Fruit fly (Drosophila melanogaster) whole organism, embryonic: Measurements from ENCODE around the gene Usp5.
A peak's percentile ranks its signal among the peaks of the same experiment; 100 is the strongest.

Experiments
- CG10321 ChIP-seq: fragments of 200-800 bp; sonication (Bioruptor generic); IDR thresholded peaks from 2 replicates; pipeline ENCODE4 v1.3.6; 2022; ENCODE audit warnings: missing biosample characterization, missing genetic modification characterization
- CG10431 ChIP-seq: fragments of 200-800 bp; sonication (Bioruptor generic); optimal IDR thresholded peaks from 3 replicates; lab custom pipeline; 2018; ENCODE audit warnings: missing biosample characterization, mild to moderate bottlenecking, missing genetic modification characterization
- CG10543 ChIP-seq: fragments of 200-800 bp; sonication (Bioruptor generic); optimal IDR thresholded peaks from 3 replicates; lab custom pipeline; 2017; ENCODE audit warnings: missing biosample characterization, mild to moderate bottlenecking, missing genetic modification characterization, moderate library complexity
- CG11456 ChIP-seq: fragments of 200-800 bp; sonication (Bioruptor generic); IDR thresholded peaks from 3 replicates; pipeline ENCODE4 v1.3.6; 2022; ENCODE audit warnings: missing biosample characterization, missing genetic modification characterization
- CG12155 ChIP-seq: fragments of 200-800 bp; sonication (Bioruptor generic); optimal IDR thresholded peaks from 3 replicates; lab custom pipeline; 2016; ENCODE audit warnings: missing biosample characterization, missing genetic modification characterization
- CG13287 ChIP-seq: fragments of 200-800 bp; sonication (Bioruptor generic); IDR thresholded peaks from 2 replicates; pipeline ENCODE4 v1.3.6; 2022; ENCODE audit warnings: missing biosample characterization, missing genetic modification characterization; ENCODE audit not compliant: partially characterized antibody
- CG14860 ChIP-seq: fragments of 200-800 bp; sonication (Bioruptor generic); IDR thresholded peaks from 3 replicates; pipeline ENCODE4 v1.3.6; 2022; ENCODE audit warnings: missing biosample characterization, missing genetic modification characterization; ENCODE audit not compliant: partially characterized antibody
- CG15073 ChIP-seq: fragments of 200-800 bp; sonication (Bioruptor generic); optimal IDR thresholded peaks from 2 replicates; lab custom pipeline; 2016; ENCODE audit warnings: missing biosample characterization, missing genetic modification characterization
- CG16863 ChIP-seq: fragments of 200-800 bp; sonication (Bioruptor generic); optimal IDR thresholded peaks from 3 replicates; lab custom pipeline; 2016; ENCODE audit warnings: missing biosample characterization, missing genetic modification characterization
- CG18011 ChIP-seq: fragments of 200-800 bp; sonication (Bioruptor generic); optimal IDR thresholded peaks from 2 replicates; lab custom pipeline; 2017; ENCODE audit warnings: missing biosample characterization, missing genetic modification characterization, mild to moderate bottlenecking, moderate library complexity, missing genotype
- CG18764 ChIP-seq: fragments of 200-800 bp; sonication (Bioruptor generic); optimal IDR thresholded peaks from 3 replicates; lab custom pipeline; 2016; ENCODE audit warnings: missing biosample characterization, missing genetic modification characterization
- CG2202 ChIP-seq: fragments of 200-800 bp; sonication (Bioruptor generic); optimal IDR thresholded peaks from 2 replicates; lab custom pipeline; 2018; ENCODE audit warnings: missing biosample characterization, mild to moderate bottlenecking, missing genetic modification characterization
- CG33557 ChIP-seq: fragments of 200-800 bp; sonication (Bioruptor generic); optimal IDR thresholded peaks from 2 replicates; lab custom pipeline; 2019; ENCODE audit warnings: missing biosample characterization, mild to moderate bottlenecking, missing genetic modification characterization, moderate library complexity
- CG3407 ChIP-seq: fragments of 200-800 bp; sonication (Bioruptor generic); optimal IDR thresholded peaks from 2 replicates; lab custom pipeline; 2018; ENCODE audit warnings: missing biosample characterization, mild to moderate bottlenecking, missing genetic modification characterization
- CG7745 ChIP-seq: fragments of 200-800 bp; sonication (Bioruptor generic); optimal IDR thresholded peaks from 2 replicates; lab custom pipeline; 2018; ENCODE audit warnings: missing biosample characterization, mild to moderate bottlenecking, missing genetic modification characterization, moderate library complexity
- CG7928 ChIP-seq: fragments of 200-800 bp; sonication (Bioruptor generic); optimal IDR thresholded peaks from 2 replicates; lab custom pipeline; 2017; ENCODE audit warnings: missing biosample characterization, mild to moderate bottlenecking, missing genetic modification characterization
- Dfd ChIP-seq, 2 experiments: fragments of >200 bp; optimal IDR thresholded peaks; 2 replicates each; lab custom pipeline; 2017; ENCODE audit warnings: missing biosample characterization in 2 of 2, missing genetic modification characterization in 2 of 2
- Dll ChIP-seq: fragments of 200-800 bp; sonication (Bioruptor generic); IDR thresholded peaks from 4 replicates; pipeline ENCODE4 v1.3.6; 2022; ENCODE audit warnings: missing biosample characterization, missing genetic modification characterization; ENCODE audit not compliant: partially characterized antibody
- H15 ChIP-seq: fragments of 200-800 bp; sonication (Bioruptor generic); IDR thresholded peaks from 3 replicates; pipeline ENCODE4 v1.3.6; 2022; ENCODE audit warnings: missing biosample characterization, missing genetic modification characterization
- Hr3 ChIP-seq: fragments of 200-800 bp; sonication (Bioruptor generic); optimal IDR thresholded peaks from 3 replicates; lab custom pipeline; 2016; ENCODE audit warnings: missing biosample characterization, missing genetic modification characterization
- Mes4 ChIP-seq: fragments of 200-800 bp; sonication (Bioruptor generic); optimal IDR thresholded peaks from 2 replicates; lab custom pipeline; 2016; ENCODE audit warnings: missing biosample characterization, missing genetic modification characterization
- NC2α ChIP-seq: fragments of 200-800 bp; sonication (Bioruptor generic); optimal IDR thresholded peaks from 2 replicates; lab custom pipeline; 2016; ENCODE audit warnings: missing biosample characterization, missing genetic modification characterization
- NFAT ChIP-seq: fragments of 200-800 bp; sonication (Bioruptor generic); IDR thresholded peaks from 2 replicates; pipeline ENCODE4 v1.3.6; 2022; ENCODE audit warnings: missing biosample characterization, missing genetic modification characterization
- Stat92E ChIP-seq, 3 experiments: fragments of >200 bp in 2 of 3; fragments of 200-800 bp in 1 of 3; sonication (Bioruptor generic) in 1 of 3; optimal IDR thresholded peaks; 2 replicates each; lab custom pipeline; 2017 to 2019; ENCODE audit warnings: missing biosample characterization in 3 of 3, missing genetic modification characterization in 3 of 3, mild to moderate bottlenecking in 1 of 3, moderate library complexity in 1 of 3
- Tbp ChIP-seq: fragments of >200 bp; optimal IDR thresholded peaks from 2 replicates; lab custom pipeline; 2018; ENCODE audit warnings: missing biosample characterization, missing genetic modification characterization
- Usf ChIP-seq: fragments of 200-800 bp; sonication (Bioruptor generic); optimal IDR thresholded peaks from 2 replicates; lab custom pipeline; 2017; ENCODE audit warnings: missing genotype, missing biosample characterization, missing genetic modification characterization
- ase ChIP-seq: fragments of 200-800 bp; sonication (Bioruptor generic); IDR thresholded peaks from 3 replicates; pipeline ENCODE4 v1.3.6; 2022; ENCODE audit warnings: missing biosample characterization, missing genetic modification characterization
- bab2 ChIP-seq: fragments of 200-800 bp; sonication (Bioruptor generic); optimal IDR thresholded peaks from 2 replicates; lab custom pipeline; 2016; ENCODE audit warnings: missing biosample characterization, missing genetic modification characterization
- dimm ChIP-seq: fragments of 200-800 bp; sonication (Bioruptor generic); IDR thresholded peaks from 2 replicates; pipeline ENCODE4 v1.3.6; 2022; ENCODE audit warnings: missing biosample characterization, missing genetic modification characterization
- dmrt99B ChIP-seq: fragments of 200-800 bp; sonication (Bioruptor generic); optimal IDR thresholded peaks from 2 replicates; lab custom pipeline; 2018; ENCODE audit warnings: missing biosample characterization, mild to moderate bottlenecking, missing genetic modification characterization, moderate library complexity
- eyg ChIP-seq: fragments of 200-800 bp; sonication (Bioruptor generic); optimal IDR thresholded peaks from 3 replicates; lab custom pipeline; 2016; ENCODE audit warnings: missing biosample characterization, missing genetic modification characterization
- fu2 ChIP-seq: fragments of 200-800 bp; sonication (Bioruptor generic); optimal IDR thresholded peaks from 2 replicates; lab custom pipeline; 2016; ENCODE audit warnings: missing biosample characterization, missing genetic modification characterization
- gem ChIP-seq: fragments of 200-800 bp; sonication (Bioruptor generic); optimal IDR thresholded peaks from 2 replicates; lab custom pipeline; 2019; ENCODE audit warnings: missing biosample characterization, mild to moderate bottlenecking, missing genetic modification characterization, moderate library complexity
- gfzf ChIP-seq: fragments of 200-800 bp; sonication (Bioruptor generic); optimal IDR thresholded peaks from 2 replicates; lab custom pipeline; 2016; ENCODE audit warnings: missing biosample characterization, mild to moderate bottlenecking, missing genetic modification characterization, moderate library complexity
- her ChIP-seq: fragments of 200-800 bp; sonication (Bioruptor generic); optimal IDR thresholded peaks from 2 replicates; lab custom pipeline; 2016; ENCODE audit warnings: missing biosample characterization, missing genetic modification characterization
- kay ChIP-seq: fragments of 200-800 bp; sonication (Bioruptor generic); optimal IDR thresholded peaks from 2 replicates; lab custom pipeline; 2016; ENCODE audit warnings: missing biosample characterization, missing genetic modification characterization
- lab ChIP-seq: fragments of 200-800 bp; sonication (Bioruptor generic); optimal IDR thresholded peaks from 3 replicates; lab custom pipeline; 2017; ENCODE audit warnings: missing biosample characterization, missing genetic modification characterization, mild to moderate bottlenecking, moderate library complexity, missing genetic modification reagents
- nerfin-1 ChIP-seq: fragments of 200-800 bp; sonication (Bioruptor generic); optimal IDR thresholded peaks from 3 replicates; lab custom pipeline; 2019; ENCODE audit warnings: missing biosample characterization, mild to moderate bottlenecking, missing genetic modification characterization, moderate library complexity
- oc ChIP-seq: fragments of 200-800 bp; sonication (Bioruptor generic); optimal IDR thresholded peaks from 2 replicates; lab custom pipeline; 2018; ENCODE audit warnings: missing biosample characterization, mild to moderate bottlenecking, missing genetic modification characterization, moderate library complexity
- pfk ChIP-seq: fragments of 200-800 bp; sonication (Bioruptor generic); optimal IDR thresholded peaks from 2 replicates; lab custom pipeline; 2018; ENCODE audit warnings: missing biosample characterization, mild to moderate bottlenecking, missing genetic modification characterization, moderate library complexity
- row ChIP-seq: fragments of 200-800 bp; sonication (Bioruptor generic); IDR thresholded peaks from 3 replicates; pipeline ENCODE4 v1.3.6; 2022; ENCODE audit warnings: missing biosample characterization, missing genetic modification characterization
- run ChIP-seq: fragments of 200-800 bp; sonication (Bioruptor generic); optimal IDR thresholded peaks from 3 replicates; lab custom pipeline; 2018; ENCODE audit warnings: missing biosample characterization, mild to moderate bottlenecking, missing genetic modification characterization
- salm ChIP-seq: fragments of 200-800 bp; sonication (Bioruptor generic); optimal IDR thresholded peaks from 2 replicates; lab custom pipeline; 2018; ENCODE audit warnings: missing biosample characterization, mild to moderate bottlenecking, missing genetic modification characterization
- sd ChIP-seq: fragments of 200-800 bp; sonication (Bioruptor generic); optimal IDR thresholded peaks from 3 replicates; lab custom pipeline; 2018; ENCODE audit warnings: missing biosample characterization, mild to moderate bottlenecking, missing genetic modification characterization, moderate library complexity
- sens ChIP-seq: fragments of 200-800 bp; sonication (Bioruptor generic); peaks from one replicate; lab custom pipeline; 2016; ENCODE audit warnings: missing biosample characterization, missing genetic modification characterization
- slp2 ChIP-seq: fragments of 200-800 bp; sonication (Bioruptor generic); optimal IDR thresholded peaks from 2 replicates; lab custom pipeline; 2016; ENCODE audit warnings: missing biosample characterization, missing genetic modification characterization
- ssp ChIP-seq: fragments of 200-800 bp; sonication (Bioruptor generic); IDR thresholded peaks from 2 replicates; pipeline ENCODE4 v1.3.6; 2022; ENCODE audit warnings: missing biosample characterization, missing genetic modification characterization
- tll ChIP-seq, 2 experiments: fragments of 200-800 bp in 1 of 2; fragments of >200 bp in 1 of 2; sonication (Bioruptor generic) in 1 of 2; optimal IDR thresholded peaks; 2 replicates each; lab custom pipeline; 2017 to 2019; ENCODE audit warnings: missing biosample characterization in 2 of 2, missing genetic modification characterization in 2 of 2, mild to moderate bottlenecking in 1 of 2, moderate library complexity in 1 of 2
- tna ChIP-seq: fragments of 200-800 bp; sonication (Bioruptor generic); IDR thresholded peaks from 2 replicates; pipeline ENCODE4 v1.3.6; 2022; ENCODE audit warnings: missing biosample characterization, missing genetic modification characterization; ENCODE audit not compliant: partially characterized antibody
- trh ChIP-seq: fragments of 200-800 bp; sonication (Bioruptor generic); optimal IDR thresholded peaks from 2 replicates; lab custom pipeline; 2016; ENCODE audit warnings: missing biosample characterization, missing genetic modification characterization
- usp ChIP-seq: fragments of >200 bp; optimal IDR thresholded peaks from 2 replicates; lab custom pipeline; 2017; ENCODE audit warnings: missing biosample characterization, missing genetic modification characterization

The Usp5 gene

dm6 chr3L:3134064-3134545, 14.1 kb downstream of the Usp5 start (continued):
- no peak for TF ChIP-seq nerfin-1 (tag; lab: Kevin White, UChicago)
- TF ChIP-seq CG3407 (GFP tag; lab: Kevin White, UChicago), result no peak
- TF ChIP-seq Mes4 (GFP tag; lab: Kevin White, UChicago), result no peak
- TF ChIP-seq trh, result no peak
- peak; percentile 41; the same call in 1 of the 2 replicates for TF ChIP-seq NFAT
- TF ChIP-seq CG14860 (GFP tag; lab: Robert Waterston, UW), result no peak
- TF ChIP-seq CG18011, result no peak
- no peak for TF ChIP-seq her (GFP tag; lab: Kevin White, UChicago)
- no peak for TF ChIP-seq Usf (GFP tag; lab: Kevin White, UChicago)
- TF ChIP-seq Hr3 (GFP tag; lab: Kevin White, UChicago), result no peak
- TF ChIP-seq dimm (GFP tag; lab: Robert Waterston, UW), result no peak
- TF ChIP-seq H15, result no peak
- peak; percentile 25 for TF ChIP-seq CG10543 (GFP tag; lab: Kevin White, UChicago)
- TF ChIP-seq CG7745, result no peak
- TF ChIP-seq sd (tag; lab: Kevin White, UChicago), result peak; percentile 0
- no peak for TF ChIP-seq CG12155 (GFP tag; lab: Kevin White, UChicago)
- no peak for TF ChIP-seq Dfd (GFP tag; optimal IDR thresholded peaks at IDR 0.05; lab: Kevin White, UChicago)
- no peak for TF ChIP-seq kay (GFP tag; lab: Kevin White, UChicago)
- TF ChIP-seq CG10431, result no peak
- no peak for TF ChIP-seq Dll (GFP tag; lab: Robert Waterston, UW)
- TF ChIP-seq tll (GFP tag; optimal IDR thresholded peaks at IDR 0.05; lab: Kevin White, UChicago), result no peak
- TF ChIP-seq ssp (GFP tag; lab: Robert Waterston, UW), result no peak
- TF ChIP-seq usp, result no peak
- no peak for TF ChIP-seq CG15073 (GFP tag; lab: Kevin White, UChicago)
- no peak for TF ChIP-seq CG18764
- no peak for TF ChIP-seq bab2 (GFP tag; lab: Kevin White, UChicago)
- no peak for TF ChIP-seq pfk (GFP tag; lab: Kevin White, UChicago)
- TF ChIP-seq CG10321, result no peak
- no peak for TF ChIP-seq sens (GFP tag; lab: Kevin White, UChicago)
- peak; percentile 7; the same call in 1 of the 2 replicates for TF ChIP-seq CG13287 (GFP tag; lab: Robert Waterston, UW)
- TF ChIP-seq CG11456 (GFP tag; lab: Robert Waterston, UW), result 0 out of 3 replicates have a peak, but pooled peaks have one; percentile 7
- TF ChIP-seq run (tag; lab: Kevin White, UChicago), result no peak
- TF ChIP-seq CG16863 (GFP tag; lab: Kevin White, UChicago), result no peak
- TF ChIP-seq slp2 (GFP tag; lab: Kevin White, UChicago), result no peak
- peak; percentile 46 for TF ChIP-seq lab (GFP tag; lab: Kevin White, UChicago)
- TF ChIP-seq fu2, result no peak
- no peak for TF ChIP-seq NC2α
- no peak for TF ChIP-seq gfzf (GFP tag; lab: Kevin White, UChicago)
- TF ChIP-seq gem, result peak; percentile 52
- peak; percentile 52; the same call in 2 of the 3 replicates for TF ChIP-seq row (GFP tag; lab: Robert Waterston, UW)
- no peak for TF ChIP-seq salm (tag; lab: Kevin White, UChicago)
- no peak for TF ChIP-seq Tbp
- TF ChIP-seq eyg (GFP tag; lab: Kevin White, UChicago), result no peak
- no peak for TF ChIP-seq ase
- TF ChIP-seq CG2202 (tag; lab: Kevin White, UChicago), result no peak
- TF ChIP-seq tna (GFP tag; lab: Robert Waterston, UW), result no peak
- no peak for TF ChIP-seq oc (tag; lab: Kevin White, UChicago)
- TF ChIP-seq CG7928 (GFP tag; lab: Kevin White, UChicago), result no peak
- no peak for TF ChIP-seq CG33557 (GFP tag; lab: Kevin White, UChicago)
- TF ChIP-seq dmrt99B, result peak; percentile 8
- TF ChIP-seq Stat92E (GFP tag; optimal IDR thresholded peaks at IDR 0.05; lab: Kevin White, UChicago), result no peak
